Worm (Caenorhabditis elegans) whole organism, young adult: ENCODE results near the gene col-132.

ENCODE experiments used
- F49E8.2 ChIP-seq: sonication (generic microtip); optimal IDR thresholded peaks from 3 replicates; lab custom pipeline; 2017; ENCODE audit warnings: missing genetic modification characterization, mild to moderate bottlenecking, missing compliant biosample characterization, antibody characterized with exemption, moderate library complexity; ENCODE audit not compliant: insufficient read depth
- ceh-91 ChIP-seq: fragments of 200-800 bp; sonication (Bioruptor generic); IDR thresholded peaks from 2 replicates; pipeline ENCODE4 v1.3.6; 2022; ENCODE audit warnings: missing genetic modification reagents, missing genetic modification characterization, missing compliant biosample characterization
- ekl-4 ChIP-seq: fragments of 200-800 bp; sonication (Bioruptor generic); IDR thresholded peaks from 2 replicates; pipeline ENCODE4 v1.3.6; 2022; ENCODE audit warnings: missing genetic modification reagents, missing genetic modification characterization, missing compliant biosample characterization
- hmg-20 ChIP-seq: fragments of 200-800 bp; sonication (Bioruptor generic); IDR thresholded peaks from 2 replicates; pipeline ENCODE4 v1.3.6; 2022; ENCODE audit warnings: missing genetic modification reagents, missing genetic modification characterization, missing compliant biosample characterization
- lsl-1 ChIP-seq: fragments of 200-800 bp; sonication (Bioruptor generic); optimal IDR thresholded peaks from 2 replicates; lab custom pipeline; 2018; ENCODE audit warnings: mild to moderate bottlenecking, missing genetic modification characterization, moderate library complexity, missing compliant biosample characterization
- nhr-27 ChIP-seq: fragments of 200-800 bp; sonication (Bioruptor generic); optimal IDR thresholded peaks from 2 replicates; lab custom pipeline; 2018; ENCODE audit warnings: mild to moderate bottlenecking, missing genetic modification characterization, moderate library complexity, missing compliant biosample characterization
- nhr-80 ChIP-seq: sonication (generic microtip); optimal IDR thresholded peaks from 2 replicates; lab custom pipeline; 2016; ENCODE audit warnings: missing genetic modification characterization, missing compliant biosample characterization
- unc-62 ChIP-seq: fragments of 150-350 bp; optimal IDR thresholded peaks from 2 replicates; lab custom pipeline; 2014; ENCODE audit warnings: missing biosample characterization, missing genetic modification reagents, missing genetic modification characterization

ce11 chrIV:13066044-13066443 is 24.8 kb downstream of the col-132 start:
- TF ChIP-seq nhr-27 (tag; lab: Kevin White, UChicago) (no peak), hmg-20 (GFP tag; lab: Robert Waterston, UW) (no peak), lsl-1 (GFP tag; lab: Kevin White, UChicago) (no peak), ekl-4 (GFP tag; lab: Robert Waterston, UW) (no peak), ceh-91 (GFP tag; lab: Robert Waterston, UW) (no peak), nhr-80 (no peak), unc-62 (no peak), F49E8.2 (tag; lab: Kevin White, UChicago) (no peak)
